Worm (Caenorhabditis elegans): ENCODE measurements around the gene K01B6.4.

DNA sequence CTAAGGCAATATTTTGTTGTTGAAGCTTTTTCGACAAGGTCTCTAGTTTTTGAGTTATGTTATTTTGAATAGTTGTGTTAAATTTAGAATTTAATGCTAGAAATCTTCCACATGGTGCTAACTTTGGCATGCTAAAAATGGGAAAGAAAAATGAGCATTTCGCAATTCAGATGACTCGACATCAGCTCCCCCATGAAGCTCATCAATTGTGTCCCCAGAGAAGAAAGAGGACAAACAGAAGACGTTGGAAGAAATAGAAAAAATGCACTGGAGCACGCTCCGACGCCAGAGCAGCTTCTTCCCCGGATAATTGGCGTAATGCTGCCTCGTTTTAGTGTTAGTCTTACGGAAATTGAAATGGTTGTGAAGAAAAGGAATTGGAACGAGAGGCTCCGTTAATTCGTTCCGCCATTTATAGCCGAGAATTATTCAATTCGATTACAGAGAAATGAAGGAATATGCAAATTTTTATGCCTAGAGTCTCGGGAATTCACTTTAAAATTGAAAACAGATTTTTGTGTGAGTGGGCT lies 25.8 kb downstream of the K01B6.4 start:
- TF ChIP-seq ces-1 (GFP tag; optimal IDR thresholded peaks at IDR 0.05) (peak; percentile 81), elt-1 (tag; optimal IDR thresholded peaks at IDR 0.05; ENCODE audit: borderline replicate concordance, insufficient read depth) (no peak), lsy-2 (tag; optimal IDR thresholded peaks at IDR 0.05) (no peak), nhr-237 (tag; optimal IDR thresholded peaks at IDR 0.05) (no peak), lin-13 (tag; optimal IDR thresholded peaks at IDR 0.05) (no peak), nhr-76 (tag; optimal IDR thresholded peaks at IDR 0.05) (no peak), tbx-8 (GFP tag; optimal IDR thresholded peaks at IDR 0.05) (no peak), unc-39 (tag; optimal IDR thresholded peaks at IDR 0.05) (no peak)
